Worm (Caenorhabditis elegans) whole organism, L2 larva: Measurements from ENCODE around the gene lin-45.

Experiments used
- C34F6.9 ChIP-seq: fragments of 150-350 bp; optimal IDR thresholded peaks from 2 replicates; lab custom pipeline; 2014; ENCODE audit warnings: missing biosample characterization, missing genetic modification characterization
- F13H6.1 ChIP-seq: sonication (generic microtip); optimal IDR thresholded peaks from 2 replicates; lab custom pipeline; 2016; ENCODE audit warnings: missing genetic modification characterization, missing compliant biosample characterization
- R02D3.7 ChIP-seq: fragments of 150-350 bp; optimal IDR thresholded peaks from 2 replicates; lab custom pipeline; 2014; ENCODE audit warnings: missing biosample characterization, missing genetic modification characterization
- Y55F3AM.14 ChIP-seq: fragments of 200-800 bp; sonication (Bioruptor generic); optimal IDR thresholded peaks from 2 replicates; lab custom pipeline; 2018; ENCODE audit warnings: mild to moderate bottlenecking, missing genetic modification characterization, missing compliant biosample characterization
- ZK546.5 ChIP-seq: sonication (generic microtip); optimal IDR thresholded peaks from 2 replicates; lab custom pipeline; 2017; ENCODE audit warnings: missing biosample characterization, missing genetic modification characterization
- alr-1 ChIP-seq: fragments of 150-350 bp; optimal IDR thresholded peaks from 2 replicates; lab custom pipeline; 2014; ENCODE audit warnings: missing biosample characterization, missing genetic modification characterization
- aly-2 ChIP-seq: fragments of 150-350 bp; optimal IDR thresholded peaks from 2 replicates; lab custom pipeline; 2014; ENCODE audit warnings: missing biosample characterization, missing genetic modification characterization
- ama-1 ChIP-seq: fragments of 150-350 bp; optimal IDR thresholded peaks from 2 replicates; lab custom pipeline; 2018; ENCODE audit warnings: inconsistent platforms
- blmp-1 ChIP-seq: sonication (generic microtip); optimal IDR thresholded peaks from 2 replicates; lab custom pipeline; 2017; ENCODE audit warnings: missing genetic modification characterization, mild to moderate bottlenecking, missing compliant biosample characterization, antibody characterized with exemption, moderate library complexity; ENCODE audit not compliant: insufficient read depth
- ceh-16 ChIP-seq: fragments of 150-350 bp; optimal IDR thresholded peaks from 2 replicates; lab custom pipeline; 2014; ENCODE audit warnings: missing biosample characterization, missing genetic modification characterization
- ceh-82 ChIP-seq: fragments of 150-350 bp; optimal IDR thresholded peaks from 2 replicates; lab custom pipeline; 2014; ENCODE audit warnings: missing biosample characterization, missing genetic modification characterization
- crh-2 ChIP-seq: sonication (generic microtip); optimal IDR thresholded peaks from 2 replicates; lab custom pipeline; 2017; ENCODE audit warnings: missing biosample characterization, missing genetic modification characterization
- dmd-4 ChIP-seq: sonication (generic microtip); optimal IDR thresholded peaks from 2 replicates; lab custom pipeline; 2017; ENCODE audit warnings: missing biosample characterization, missing genetic modification characterization
- egl-27 ChIP-seq: sonication (generic microtip); optimal IDR thresholded peaks from 3 replicates; lab custom pipeline; 2017; ENCODE audit warnings: missing biosample characterization, missing genetic modification reagents, missing genetic modification characterization
- elt-1 ChIP-seq: fragments of 150-350 bp; optimal IDR thresholded peaks from 2 replicates; lab custom pipeline; 2014; ENCODE audit warnings: missing biosample characterization, missing genetic modification characterization
- elt-3 ChIP-seq: sonication (generic microtip); optimal IDR thresholded peaks from 2 replicates; lab custom pipeline; 2017; ENCODE audit warnings: missing biosample characterization, missing genetic modification characterization
- fos-1 ChIP-seq: fragments of 150-350 bp; optimal IDR thresholded peaks from 2 replicates; lab custom pipeline; 2014; ENCODE audit warnings: missing biosample characterization, missing genetic modification characterization
- gmeb-1 ChIP-seq: fragments of 150-350 bp; optimal IDR thresholded peaks from 2 replicates; lab custom pipeline; 2014; ENCODE audit warnings: missing biosample characterization, missing genetic modification characterization
- lin-11 ChIP-seq: fragments of 150-350 bp; sonication (generic microtip); optimal IDR thresholded peaks from 2 replicates; lab custom pipeline; 2014; ENCODE audit warnings: missing biosample characterization, missing genetic modification characterization, inconsistent platforms, mixed read lengths
- lin-13 ChIP-seq: fragments of 150-350 bp; optimal IDR thresholded peaks from 2 replicates; lab custom pipeline; 2014; ENCODE audit warnings: missing biosample characterization, missing genetic modification reagents, missing genetic modification characterization
- lin-39 ChIP-seq: fragments of 150-350 bp; optimal IDR thresholded peaks from 2 replicates; lab custom pipeline; 2014; ENCODE audit warnings: missing biosample characterization, missing genetic modification reagents, missing genetic modification characterization
- lsy-2 ChIP-seq, 2 experiments: fragments of 150-350 bp in 1 of 2; sonication (generic microtip) in 1 of 2; optimal IDR thresholded peaks; 2 replicates each; lab custom pipeline; 2014 to 2017; ENCODE audit warnings: missing biosample characterization in 2 of 2, missing genetic modification characterization in 2 of 2
- mab-5 ChIP-seq: fragments of 150-350 bp; optimal IDR thresholded peaks from 2 replicates; lab custom pipeline; 2014; ENCODE audit warnings: missing biosample characterization, missing genetic modification characterization
- mbf-1 ChIP-seq: sonication (generic microtip); optimal IDR thresholded peaks from 2 replicates; lab custom pipeline; 2017; ENCODE audit warnings: missing biosample characterization, missing genetic modification characterization
- mdl-1 ChIP-seq, 2 experiments: fragments of 150-350 bp in 1 of 2; sonication (generic microtip) in 1 of 2; optimal IDR thresholded peaks; 2 replicates each; lab custom pipeline; 2017; ENCODE audit warnings: missing biosample characterization in 2 of 2, missing genetic modification characterization in 2 of 2
- nhr-10 ChIP-seq: sonication (generic microtip); optimal IDR thresholded peaks from 2 replicates; lab custom pipeline; 2017; ENCODE audit warnings: missing biosample characterization, missing genetic modification characterization
- nhr-11 ChIP-seq: fragments of 150-350 bp; optimal IDR thresholded peaks from 2 replicates; lab custom pipeline; 2014; ENCODE audit warnings: missing biosample characterization, missing genetic modification characterization
- nhr-12 ChIP-seq: fragments of 150-350 bp; optimal IDR thresholded peaks from 2 replicates; lab custom pipeline; 2014; ENCODE audit warnings: missing biosample characterization, missing genetic modification characterization
- nhr-129 ChIP-seq: fragments of 150-350 bp; optimal IDR thresholded peaks from 2 replicates; lab custom pipeline; 2014; ENCODE audit warnings: missing biosample characterization, missing genetic modification characterization
- nhr-21 ChIP-seq: fragments of 150-350 bp; optimal IDR thresholded peaks from 2 replicates; lab custom pipeline; 2014; ENCODE audit warnings: missing biosample characterization, missing genetic modification characterization
- nhr-23 ChIP-seq: fragments of 150-350 bp; optimal IDR thresholded peaks from 2 replicates; lab custom pipeline; 2014; ENCODE audit warnings: missing biosample characterization, missing genetic modification reagents, missing genetic modification characterization
- nhr-237 ChIP-seq: fragments of 150-350 bp; optimal IDR thresholded peaks from 2 replicates; lab custom pipeline; 2014; ENCODE audit warnings: missing biosample characterization, missing genetic modification characterization
- nhr-25 ChIP-seq: fragments of 150-350 bp; sonication (generic microtip); optimal IDR thresholded peaks from 3 replicates; lab custom pipeline; 2014; ENCODE audit warnings: missing biosample characterization, missing genetic modification characterization
- nhr-6 ChIP-seq: fragments of 150-350 bp; optimal IDR thresholded peaks from 2 replicates; lab custom pipeline; 2014; ENCODE audit warnings: missing biosample characterization, missing genetic modification characterization
- nhr-77 ChIP-seq: fragments of 150-350 bp; optimal IDR thresholded peaks from 2 replicates; lab custom pipeline; 2014; ENCODE audit warnings: missing biosample characterization, missing genetic modification characterization
- peb-1 ChIP-seq: fragments of 150-350 bp; optimal IDR thresholded peaks from 2 replicates; lab custom pipeline; 2014; ENCODE audit warnings: missing biosample characterization, missing genetic modification characterization
- sem-4 ChIP-seq: fragments of 150-350 bp; optimal IDR thresholded peaks from 2 replicates; lab custom pipeline; 2014; ENCODE audit warnings: missing biosample characterization, missing genetic modification reagents, missing genetic modification characterization
- skn-1 ChIP-seq: sonication (generic microtip); optimal IDR thresholded peaks from 2 replicates; lab custom pipeline; 2017; ENCODE audit warnings: missing biosample characterization, missing genetic modification characterization
- sma-3 ChIP-seq: sonication (generic microtip); optimal IDR thresholded peaks from 2 replicates; lab custom pipeline; 2016; ENCODE audit warnings: missing genetic modification reagents, missing genetic modification characterization, missing compliant biosample characterization
- sma-9 ChIP-seq, 2 experiments: fragments of 150-350 bp in 1 of 2; sonication (generic microtip) in 1 of 2; optimal IDR thresholded peaks; 2 replicates each; lab custom pipeline; 2014 to 2016; ENCODE audit warnings: missing genetic modification characterization in 2 of 2, mild to moderate bottlenecking in 1 of 2, missing biosample characterization in 1 of 2, missing compliant biosample characterization in 1 of 2, missing genetic modification reagents in 1 of 2, moderate library complexity in 1 of 2
- snpc-4 ChIP-seq: fragments of 150-350 bp; optimal IDR thresholded peaks from 2 replicates; lab custom pipeline; 2014; ENCODE audit warnings: missing biosample characterization, missing genetic modification characterization
- unc-39 ChIP-seq: fragments of 150-350 bp; optimal IDR thresholded peaks from 2 replicates; lab custom pipeline; 2014; ENCODE audit warnings: missing biosample characterization, missing genetic modification characterization
- unc-55 ChIP-seq: fragments of 150-350 bp; sonication (generic microtip); optimal IDR thresholded peaks from 3 replicates; lab custom pipeline; 2014; ENCODE audit warnings: missing biosample characterization, missing genetic modification reagents, missing genetic modification characterization
- unc-62 ChIP-seq: fragments of 150-350 bp; optimal IDR thresholded peaks from 2 replicates; lab custom pipeline; 2014; ENCODE audit warnings: missing biosample characterization, missing genetic modification reagents, missing genetic modification characterization
- zag-1 ChIP-seq: fragments of 150-350 bp; optimal IDR thresholded peaks from 2 replicates; lab custom pipeline; 2014; ENCODE audit warnings: missing biosample characterization, missing genetic modification characterization
- ztf-1 ChIP-seq: fragments of 200-800 bp; sonication (Bioruptor generic); conservative IDR thresholded peaks from 2 replicates; pipeline ENCODE4 v1.3.6; 2022; ENCODE audit warnings: missing genetic modification characterization, missing compliant biosample characterization
- ztf-11 ChIP-seq: sonication (generic microtip); optimal IDR thresholded peaks from 2 replicates; lab custom pipeline; 2017; ENCODE audit warnings: missing biosample characterization, missing genetic modification characterization
- ztf-4 ChIP-seq: fragments of 150-350 bp; optimal IDR thresholded peaks from 2 replicates; lab custom pipeline; 2014; ENCODE audit warnings: missing biosample characterization, missing genetic modification characterization

The lin-45 gene

DNA sequence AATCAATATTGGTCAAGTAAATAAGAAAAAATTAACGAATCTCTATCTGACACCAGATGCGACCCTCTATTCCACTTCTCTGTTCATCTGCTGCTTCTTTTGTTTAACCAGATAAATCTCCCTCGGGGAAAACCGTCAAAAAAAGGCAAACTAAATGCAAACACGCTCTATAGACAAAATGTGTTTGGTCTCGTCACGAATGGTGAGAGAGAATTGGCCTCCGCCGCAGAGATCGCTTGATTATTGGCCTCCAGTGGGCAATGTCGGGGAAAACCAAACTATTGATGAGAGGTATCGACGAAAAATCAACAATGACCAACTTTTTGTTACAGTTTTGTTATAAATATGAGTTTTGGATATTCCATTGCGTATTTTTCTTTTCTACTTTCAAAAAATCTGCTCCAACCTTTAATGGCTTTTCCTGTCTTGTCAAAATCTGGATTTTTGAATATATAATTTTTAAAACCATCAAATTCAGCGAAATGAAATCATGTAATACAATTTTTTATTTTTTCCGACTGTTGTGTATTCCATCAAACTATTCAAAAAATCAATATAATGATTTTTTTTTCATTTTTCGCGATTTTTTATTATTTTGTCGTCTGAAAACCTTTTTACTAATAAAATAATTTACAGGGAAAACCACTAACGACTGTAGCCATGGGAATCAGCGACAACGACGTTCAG is 42.2 kb upstream of the lin-45 start, which contains the start of the genes C17H12.2 and vha-8:
Gene C17H12.2 (minus strand): TSS at position 51 of the 687 bp plus-strand sequence.
Gene vha-8 (plus strand): TSS at position 637 of the 687 bp plus-strand sequence.
- TF ChIP-seq mab-5 (tag; lab: Kevin White, UChicago) (peak; percentile 91), nhr-237 (no peak), ZK546.5 (peak; percentile 43), aly-2 (tag; lab: Kevin White, UChicago) (no peak), zag-1 (tag; lab: Kevin White, UChicago) (peak; percentile 91), ztf-4 (tag; lab: Kevin White, UChicago) (peak; percentile 87), lsy-2 (tag; optimal IDR thresholded peaks at IDR 0.05; lab: Kevin White, UChicago) (peak; percentile 73 to 94), Y55F3AM.14 (no peak), nhr-23 (no peak), ceh-82 (tag; lab: Kevin White, UChicago) (peak; percentile 58), alr-1 (tag; lab: Kevin White, UChicago) (peak; percentile 17), sma-3 (peak; percentile 92), nhr-21 (peak; percentile 89), nhr-10 (tag; lab: Kevin White, UChicago) (no peak), nhr-12 (tag; lab: Kevin White, UChicago) (peak; percentile 8), crh-2 (tag; lab: Kevin White, UChicago) (peak; percentile 96), blmp-1 (peak; percentile 67), fos-1 (tag; lab: Kevin White, UChicago) (peak; percentile 98), lin-11 (tag; lab: Kevin White, UChicago) (peak; percentile 82), nhr-129 (tag; lab: Kevin White, UChicago) (peak; percentile 98), nhr-6 (tag; lab: Kevin White, UChicago) (peak; percentile 88), unc-39 (tag; lab: Kevin White, UChicago) (no peak), mbf-1 (tag; lab: Kevin White, UChicago) (no peak), F13H6.1 (tag; lab: Kevin White, UChicago) (peak; percentile 92), snpc-4 (tag; lab: Kevin White, UChicago) (peak; percentile 89), elt-1 (tag; lab: Kevin White, UChicago) (no peak), sem-4 (tag; lab: Kevin White, UChicago) (peak; percentile 78), dmd-4 (tag; lab: Kevin White, UChicago) (no peak), peb-1 (tag; lab: Kevin White, UChicago) (no peak), C34F6.9 (tag; lab: Kevin White, UChicago) (peak; percentile 99), ceh-16 (tag; lab: Kevin White, UChicago) (peak; percentile 72), nhr-11 (tag; lab: Kevin White, UChicago) (no peak), skn-1 (tag; lab: Kevin White, UChicago) (peak; percentile 36), unc-62 (GFP tag; lab: Kevin White, UChicago) (no peak), unc-55 (GFP tag; lab: Kevin White, UChicago) (peak; percentile 98), ama-1 (lab: Kevin White, UChicago) (peak; percentile 80), nhr-77 (tag; lab: Kevin White, UChicago) (peak; percentile 55), ztf-11 (tag; lab: Kevin White, UChicago) (peak; percentile 57), sma-9 (GFP tag; optimal IDR thresholded peaks at IDR 0.05; lab: Kevin White, UChicago) (peak; percentile 90), sma-9 (tag; optimal IDR thresholded peaks at IDR 0.05; lab: Kevin White, UChicago) (no peak), R02D3.7 (tag; lab: Kevin White, UChicago) (no peak), nhr-25 (tag; lab: Kevin White, UChicago) (peak; percentile 93), ztf-1 (GFP tag; lab: Robert Waterston, UW) (no peak), egl-27 (peak; percentile 61), mdl-1 (tag; optimal IDR thresholded peaks at IDR 0.05; lab: Kevin White, UChicago) (peak in 1 of 2 experiments; percentile 49), lin-39 (tag; lab: Kevin White, UChicago) (no peak), gmeb-1 (tag; lab: Kevin White, UChicago) (peak; percentile 83), elt-3 (tag; lab: Kevin White, UChicago) (no peak), lin-13 (peak; percentile 93)
